Worm (Caenorhabditis elegans): ENCODE data around the gene ifd-1.

ce11 chrX:8843988-8844387 lies 19.7 kb upstream of the ifd-1 start, which contains the start of gene ubc-23:
- TF ChIP-seq ceh-9 (tag; optimal IDR thresholded peaks at IDR 0.05) = no peak
- TF ChIP-seq fkh-10 (GFP tag; optimal IDR thresholded peaks at IDR 0.05) = no peak
- TF ChIP-seq aly-2 (tag; optimal IDR thresholded peaks at IDR 0.05) = no peak
- TF ChIP-seq unc-62 (GFP tag; optimal IDR thresholded peaks at IDR 0.05) = no peak
- no peak for TF ChIP-seq nhr-77 (tag; optimal IDR thresholded peaks at IDR 0.05)
- TF ChIP-seq pha-4 (tag; optimal IDR thresholded peaks at IDR 0.05) = peak; percentile 1
- no peak for TF ChIP-seq nhr-11 (tag; optimal IDR thresholded peaks at IDR 0.05)
